Comparison of ENCODE assay signal across 4 fruit fly cellular contexts in the genomic region with DNA sequence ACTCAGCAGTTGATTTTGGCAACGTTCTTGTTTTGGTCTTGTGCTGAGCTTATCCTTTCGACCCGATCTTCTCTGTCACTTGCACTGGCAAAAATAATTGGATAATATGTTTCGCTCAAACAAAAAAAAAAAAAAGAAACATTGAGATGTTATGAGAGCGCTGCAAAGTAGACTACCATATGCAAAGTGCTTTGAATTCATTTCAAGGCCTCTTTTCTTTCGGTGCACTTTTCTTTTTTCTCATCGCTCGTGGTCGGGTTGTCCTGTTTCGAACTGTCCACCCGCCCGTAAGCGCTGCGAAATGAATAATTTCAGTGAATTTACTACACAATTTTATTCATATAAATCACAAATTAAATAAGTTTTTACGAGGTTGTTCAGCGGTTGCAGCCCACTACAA.
TF ChIP-seq lines count a peak whose summit lies in the region.

No protein-coding gene starts in this region.

- TF ChIP-seq CTCF in whole organism, embryonic (GFP tag; optimal IDR thresholded peaks at IDR 0.05; lab: Kevin White, UChicago) = no peak

TF ChIP-seq in whole organism, embryonic, 481 proteins besides CTCF, POLR2A, EP300 and RAD21 (continues in another document):
- no peak for TF ChIP-seq Atf6 (GFP tag; IDR thresholded peaks at IDR 0.05; lab: Robert Waterston, UW)
- peak; percentile 1 for TF ChIP-seq gem (tag; optimal IDR thresholded peaks at IDR 0.05; lab: Kevin White, UChicago)
- no peak for TF ChIP-seq Kr (GFP tag; optimal IDR thresholded peaks at IDR 0.05; lab: Kevin White, UChicago)
- no peak for TF ChIP-seq CG3726 (GFP tag; IDR thresholded peaks at IDR 0.05; lab: Robert Waterston, UW)
- no peak for TF ChIP-seq Aef1 (GFP tag; IDR thresholded peaks at IDR 0.05; lab: Robert Waterston, UW)
- TF ChIP-seq CG14050 (GFP tag; IDR thresholded peaks at IDR 0.05; lab: Robert Waterston, UW) = no peak
- no peak for TF ChIP-seq lilli (GFP tag; optimal IDR thresholded peaks at IDR 0.05; lab: Kevin White, UChicago)
- no peak for TF ChIP-seq Gsc (GFP tag; IDR thresholded peaks at IDR 0.05; lab: Robert Waterston, UW)
- TF ChIP-seq CG15011 (GFP tag; optimal IDR thresholded peaks at IDR 0.05; lab: Kevin White, UChicago) = no peak
- TF ChIP-seq dm (GFP tag; optimal IDR thresholded peaks at IDR 0.05; lab: Kevin White, UChicago) = no peak
- TF ChIP-seq CG14667 (GFP tag; IDR thresholded peaks at IDR 0.05; lab: Robert Waterston, UW) = 0 out of 2 replicates have a peak, but pooled peaks have one; percentile 11
- no peak for TF ChIP-seq Blimp-1 (GFP tag; optimal IDR thresholded peaks at IDR 0.05; lab: Kevin White, UChicago)
- TF ChIP-seq CG12236 (GFP tag; optimal IDR thresholded peaks at IDR 0.05; lab: Kevin White, UChicago) = no peak
- TF ChIP-seq dati (GFP tag; IDR thresholded peaks at IDR 0.05; lab: Robert Waterston, UW) = no peak
- no peak for TF ChIP-seq CG4282 (GFP tag; optimal IDR thresholded peaks at IDR 0.05; lab: Kevin White, UChicago)
- no peak for TF ChIP-seq unc-4 (GFP tag; IDR thresholded peaks at IDR 0.05; lab: Robert Waterston, UW; ENCODE audit: partially characterized antibody)
- TF ChIP-seq CG30403 (GFP tag; optimal IDR thresholded peaks at IDR 0.05; lab: Kevin White, UChicago) = no peak
- TF ChIP-seq zfh1 (GFP tag; IDR thresholded peaks at IDR 0.05; lab: Robert Waterston, UW) = peak; percentile 13; the same call in 1 of the 3 replicates
- TF ChIP-seq CG12769 (tag; optimal IDR thresholded peaks at IDR 0.05; lab: Kevin White, UChicago) = no peak
- TF ChIP-seq chm (GFP tag; IDR thresholded peaks at IDR 0.05; lab: Robert Waterston, UW) = no peak
- TF ChIP-seq fd102C (GFP tag; optimal IDR thresholded peaks at IDR 0.05; lab: Kevin White, UChicago) = no peak
- TF ChIP-seq Hr39 (optimal IDR thresholded peaks at IDR 0.05; lab: Kevin White, UChicago) = no peak

TF ChIP-seq in whole organism, prepupa, 60 proteins besides CTCF, POLR2A, EP300 and RAD21:
- TF ChIP-seq CG10631 (GFP tag; optimal IDR thresholded peaks at IDR 0.05; lab: Kevin White, UChicago) = no peak
- TF ChIP-seq Eip78C (GFP tag; lab: Kevin White, UChicago) = peak; percentile 7
- 0 out of 3 replicates have a peak, but pooled peaks have one; percentile 44 for TF ChIP-seq CG6163 (GFP tag; IDR thresholded peaks at IDR 0.05; lab: Robert Waterston, UW)
- TF ChIP-seq CG32006 (GFP tag; optimal IDR thresholded peaks at IDR 0.05; lab: Kevin White, UChicago) = no peak
- no peak for TF ChIP-seq Hr39 (GFP tag; optimal IDR thresholded peaks at IDR 0.05; lab: Kevin White, UChicago)
- peak; percentile 18 for TF ChIP-seq lz (GFP tag; optimal IDR thresholded peaks at IDR 0.05; lab: Kevin White, UChicago)
- peak; percentile 62 for TF ChIP-seq svp (GFP tag; lab: Kevin White, UChicago)
- TF ChIP-seq Met (GFP tag; optimal IDR thresholded peaks at IDR 0.05; lab: Kevin White, UChicago) = peak; percentile 27
- peak; percentile 4 for TF ChIP-seq topi (GFP tag; optimal IDR thresholded peaks at IDR 0.05; lab: Kevin White, UChicago)
- peak; percentile 36 for TF ChIP-seq cyc (GFP tag; optimal IDR thresholded peaks at IDR 0.05; lab: Kevin White, UChicago)
- no peak for TF ChIP-seq CG34406 (GFP tag; optimal IDR thresholded peaks at IDR 0.05; lab: Kevin White, UChicago)
- no peak for TF ChIP-seq ss (GFP tag; optimal IDR thresholded peaks at IDR 0.05; lab: Kevin White, UChicago)
- TF ChIP-seq spab (GFP tag; optimal IDR thresholded peaks at IDR 0.05; lab: Kevin White, UChicago) = no peak
- peak; percentile 5 for TF ChIP-seq CG31627 (GFP tag; optimal IDR thresholded peaks at IDR 0.05; lab: Kevin White, UChicago)
- no peak for TF ChIP-seq Ets21C (GFP tag; optimal IDR thresholded peaks at IDR 0.05; lab: Kevin White, UChicago)
- TF ChIP-seq Hr38 (GFP tag; optimal IDR thresholded peaks at IDR 0.05; lab: Kevin White, UChicago) = no peak
- no peak for TF ChIP-seq Ets96B (tag; optimal IDR thresholded peaks at IDR 0.05; lab: Kevin White, UChicago)
- peak; percentile 8 for TF ChIP-seq Smox (GFP tag; optimal IDR thresholded peaks at IDR 0.05; lab: Kevin White, UChicago)

TF ChIP-seq in whole organism, pupa, 21 proteins besides CTCF, POLR2A, EP300 and RAD21:
- TF ChIP-seq CG32121 (GFP tag; IDR thresholded peaks at IDR 0.05; lab: Robert Waterston, UW) (no peak), CG4496 (GFP tag; IDR thresholded peaks at IDR 0.05; lab: Robert Waterston, UW) (0 out of 3 replicates have a peak, but pooled peaks have one; percentile 15)
TF ChIP-seq in whole organism, pupa: peak in this region for 1.

TF ChIP-seq in whole organism, wandering third instar larva, 38 proteins besides CTCF, POLR2A, EP300 and RAD21:
- TF ChIP-seq foxo (GFP tag; optimal IDR thresholded peaks at IDR 0.05; lab: Kevin White, UChicago) = peak in 1 of 2 experiments; percentile 31
- TF ChIP-seq Vsx2 (GFP tag; optimal IDR thresholded peaks at IDR 0.05; lab: Kevin White, UChicago; ENCODE audit: partially characterized antibody) = no peak
- no peak for TF ChIP-seq tai (GFP tag; optimal IDR thresholded peaks at IDR 0.05; lab: Kevin White, UChicago)
- TF ChIP-seq pan (optimal IDR thresholded peaks at IDR 0.05; lab: Kevin White, UChicago) = no peak
- no peak for TF ChIP-seq Dfd (GFP tag; optimal IDR thresholded peaks at IDR 0.05; lab: Kevin White, UChicago)
- peak; percentile 2 for TF ChIP-seq h (GFP tag; optimal IDR thresholded peaks at IDR 0.05; lab: Kevin White, UChicago)
- peak; percentile 1 for TF ChIP-seq fru (GFP tag; optimal IDR thresholded peaks at IDR 0.05; lab: Kevin White, UChicago)
- peak; percentile 11 for TF ChIP-seq HLH106 (tag; optimal IDR thresholded peaks at IDR 0.05; lab: Kevin White, UChicago)
